Fruit fly (Drosophila melanogaster) whole organism, pupa: ENCODE data around the gene CG13630.

Experiments used
- CG10348 ChIP-seq: fragments of 200-800 bp; sonication (Bioruptor generic); IDR thresholded peaks from 2 replicates; pipeline ENCODE4 v1.3.6; 2022; ENCODE audit warnings: missing biosample characterization, missing genetic modification characterization
- CG13204 ChIP-seq: fragments of 200-800 bp; sonication (Bioruptor generic); optimal IDR thresholded peaks from 2 replicates; lab custom pipeline; 2018; ENCODE audit warnings: missing biosample characterization, mild to moderate bottlenecking, missing genetic modification characterization, moderate library complexity
- CG14655 ChIP-seq: fragments of 200-800 bp; sonication (Bioruptor generic); optimal IDR thresholded peaks from 3 replicates; lab custom pipeline; 2017; ENCODE audit warnings: mild to moderate bottlenecking, missing biosample characterization, missing genetic modification reagents, missing genetic modification characterization
- CG32121 ChIP-seq: fragments of 200-800 bp; sonication (Bioruptor generic); IDR thresholded peaks from 2 replicates; pipeline ENCODE4 v1.3.6; 2022; ENCODE audit warnings: missing biosample characterization, missing genetic modification characterization
- CG8159 ChIP-seq: fragments of 200-800 bp; sonication (Bioruptor generic); optimal IDR thresholded peaks from 3 replicates; lab custom pipeline; 2018; ENCODE audit warnings: missing biosample characterization, mild to moderate bottlenecking, missing genetic modification characterization, moderate library complexity

- no peak for TF ChIP-seq CG13204 (GFP tag; lab: Kevin White, UChicago)
- TF ChIP-seq CG8159 = no peak
- TF ChIP-seq CG10348 (GFP tag; lab: Robert Waterston, UW) = no peak
- TF ChIP-seq CG14655 = no peak
- TF ChIP-seq CG32121 (GFP tag; lab: Robert Waterston, UW) = no peak
These were observed 19.9 kb downstream of the CG13630 start for dm6 chr3R:24699309-24699708.
